Worm (Caenorhabditis elegans) whole organism, L3 larva: ENCODE results near the gene C13E3.1.

Experiments used
- ZK546.5 ChIP-seq: sonication (generic microtip); optimal IDR thresholded peaks from 2 replicates; lab custom pipeline; 2017; ENCODE audit warnings: missing biosample characterization, missing genetic modification characterization
- ama-1 ChIP-seq: fragments of 150-350 bp; optimal IDR thresholded peaks from 2 replicates; lab custom pipeline; 2018
- ceh-82 ChIP-seq: fragments of 150-350 bp; optimal IDR thresholded peaks from 2 replicates; lab custom pipeline; 2014; ENCODE audit warnings: missing biosample characterization, missing genetic modification characterization
- mdl-1 ChIP-seq: fragments of 150-350 bp; optimal IDR thresholded peaks from 2 replicates; lab custom pipeline; 2014; ENCODE audit warnings: missing biosample characterization, missing genetic modification characterization
- nfya-1 ChIP-seq: sonication (generic microtip); optimal IDR thresholded peaks from 2 replicates; lab custom pipeline; 2017; ENCODE audit warnings: missing genetic modification characterization, mild to moderate bottlenecking, missing compliant biosample characterization, antibody characterized with exemption, moderate library complexity; ENCODE audit not compliant: insufficient read depth
- nhr-11 ChIP-seq: fragments of 150-350 bp; optimal IDR thresholded peaks from 2 replicates; lab custom pipeline; 2014; ENCODE audit warnings: missing biosample characterization, missing genetic modification characterization
- sea-2 ChIP-seq: fragments of 150-350 bp; sonication (generic microtip); optimal IDR thresholded peaks from 4 replicates; lab custom pipeline; 2014; ENCODE audit warnings: missing biosample characterization, missing genetic modification reagents, missing genetic modification characterization
- skn-1 ChIP-seq: fragments of 150-350 bp; optimal IDR thresholded peaks from 2 replicates; lab custom pipeline; 2014; ENCODE audit warnings: missing biosample characterization, missing genetic modification characterization
- unc-39 ChIP-seq: sonication (generic microtip); optimal IDR thresholded peaks from 4 replicates; lab custom pipeline; 2017; ENCODE audit warnings: missing biosample characterization, missing genetic modification characterization
- ztf-4 ChIP-seq: fragments of 150-350 bp; optimal IDR thresholded peaks from 2 replicates; lab custom pipeline; 2014; ENCODE audit warnings: missing biosample characterization, missing genetic modification characterization

DNA sequence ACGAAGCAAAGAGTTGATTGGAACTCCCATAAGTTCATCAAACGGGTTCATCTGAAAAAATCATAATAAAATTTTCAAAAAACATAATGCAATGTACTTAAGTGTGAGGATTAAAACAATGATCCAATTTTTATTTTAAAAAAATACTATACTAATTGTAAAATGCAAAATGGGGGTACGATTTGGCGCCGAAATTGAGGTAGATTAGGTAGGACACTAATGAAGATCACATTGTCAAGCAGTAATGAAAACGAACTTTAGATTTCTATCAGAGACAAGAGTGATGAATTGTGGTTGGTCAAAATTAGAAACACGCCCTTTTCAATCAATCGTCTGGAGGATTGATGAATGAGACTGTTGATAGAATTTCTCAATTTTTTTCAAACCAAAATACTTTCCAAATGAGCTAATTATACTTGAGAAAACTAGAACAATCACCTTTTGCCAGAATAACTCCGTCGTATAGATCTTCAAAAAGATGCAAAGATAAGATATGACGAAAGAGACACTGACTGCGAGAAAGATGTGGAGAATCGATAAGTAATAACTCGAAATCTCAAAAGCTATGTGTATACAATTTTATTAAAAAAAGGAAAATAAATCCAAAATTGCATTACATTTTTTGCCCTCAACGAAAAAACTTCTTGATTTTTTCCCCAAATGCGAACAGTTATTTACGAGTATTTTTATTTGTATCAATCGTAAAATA is 34.9 kb upstream of the C13E3.1 start, which contains the start of gene C06E2.5:
- TF ChIP-seq ama-1 (lab: Kevin White, UChicago) (no peak), mdl-1 (tag; lab: Kevin White, UChicago) (no peak), sea-2 (no peak), ceh-82 (tag; lab: Kevin White, UChicago) (no peak), skn-1 (tag; lab: Kevin White, UChicago) (no peak), nhr-11 (tag; lab: Kevin White, UChicago) (no peak), unc-39 (tag; lab: Kevin White, UChicago) (no peak), ztf-4 (no peak), nfya-1 (no peak), ZK546.5 (tag; lab: Kevin White, UChicago) (no peak)
